Worm (Caenorhabditis elegans) whole organism, midembryonic: ENCODE measurements around the gene ZC84.6.

Experiments
- T22C8.4 ChIP-seq: fragments of 200-800 bp; sonication (Bioruptor generic); IDR thresholded peaks from 2 replicates; pipeline ENCODE4 v1.3.6; 2022; ENCODE audit warnings: missing genetic modification characterization, missing compliant biosample characterization
- cog-1 ChIP-seq: sonication (generic microtip); optimal IDR thresholded peaks from 2 replicates; lab custom pipeline; 2016; ENCODE audit warnings: missing genetic modification characterization, missing compliant biosample characterization
- flt-1 ChIP-seq: fragments of 200-800 bp; sonication (Bioruptor generic); IDR thresholded peaks from 2 replicates; pipeline ENCODE4 v1.3.6; 2022; ENCODE audit warnings: missing genetic modification characterization, missing compliant biosample characterization
- klf-2 ChIP-seq: fragments of 200-800 bp; sonication (Bioruptor generic); conservative IDR thresholded peaks from 2 replicates; pipeline ENCODE4 v1.3.6; 2022; ENCODE audit warnings: missing genetic modification reagents, missing genetic modification characterization, missing compliant biosample characterization
- med-1 ChIP-seq: sonication (generic microtip); optimal IDR thresholded peaks from 2 replicates; lab custom pipeline; 2017; ENCODE audit warnings: missing genetic modification characterization, mild to moderate bottlenecking, missing compliant biosample characterization, antibody characterized with exemption, missing genetic modification reagents; ENCODE audit not compliant: insufficient read depth
- ref-1 ChIP-seq: fragments of 200-800 bp; sonication (Bioruptor generic); conservative IDR thresholded peaks from 2 replicates; pipeline ENCODE4 v1.3.6; 2022; ENCODE audit warnings: missing genetic modification reagents, missing genetic modification characterization, missing compliant biosample characterization
- tab-1 ChIP-seq: fragments of 200-800 bp; sonication (Bioruptor generic); IDR thresholded peaks from 2 replicates; pipeline ENCODE4 v1.3.6; 2022; ENCODE audit warnings: missing genetic modification characterization, missing compliant biosample characterization
- ztf-23 ChIP-seq: fragments of 200-800 bp; sonication (Bioruptor generic); IDR thresholded peaks from 2 replicates; pipeline ENCODE4 v1.3.6; 2022; ENCODE audit warnings: missing genetic modification reagents, missing genetic modification characterization, missing compliant biosample characterization
- ztf-29 ChIP-seq: fragments of 200-800 bp; sonication (Bioruptor generic); IDR thresholded peaks from 2 replicates; pipeline ENCODE4 v1.3.6; 2022; ENCODE audit warnings: missing genetic modification reagents, missing genetic modification characterization, missing compliant biosample characterization

The ZC84.6 gene

ce11 chrIII:9206185-9206584 is 6.7 kb upstream of the ZC84.6 start, which contains the start of gene ZC84.1:
ZC84.1 (minus strand) TSS chrIII:9206285.
- TF ChIP-seq ztf-29 (no peak), ztf-23 (GFP tag; lab: Robert Waterston, UW) (no peak), flt-1 (GFP tag; lab: Robert Waterston, UW) (no peak), tab-1 (GFP tag; lab: Robert Waterston, UW) (no peak), med-1 (GFP tag; lab: Kevin White, UChicago) (no peak), klf-2 (GFP tag; lab: Robert Waterston, UW) (no peak), ref-1 (GFP tag; lab: Robert Waterston, UW) (no peak), T22C8.4 (GFP tag; lab: Robert Waterston, UW) (no peak), cog-1 (no peak)

ce11 chrIII:9201977-9202376 is 2.5 kb upstream of the ZC84.6 start:
- no peak for TF ChIP-seq ref-1 (GFP tag; lab: Robert Waterston, UW)
- TF ChIP-seq T22C8.4 (GFP tag; lab: Robert Waterston, UW): no peak
- no peak for TF ChIP-seq klf-2 (GFP tag; lab: Robert Waterston, UW)
- no peak for TF ChIP-seq med-1 (GFP tag; lab: Kevin White, UChicago)
- TF ChIP-seq tab-1 (GFP tag; lab: Robert Waterston, UW): no peak
- TF ChIP-seq cog-1: no peak
- no peak for TF ChIP-seq flt-1 (GFP tag; lab: Robert Waterston, UW)
- TF ChIP-seq ztf-23 (GFP tag; lab: Robert Waterston, UW): no peak
- TF ChIP-seq ztf-29: no peak

ce11 chrIII:9191091-9191490 is 8.4 kb downstream of the ZC84.6 start, which contains the start of gene cls-3:
cls-3 (minus strand) TSS chrIII:9191109.
- no peak for TF ChIP-seq flt-1 (GFP tag; lab: Robert Waterston, UW)
- TF ChIP-seq ztf-23 (GFP tag; lab: Robert Waterston, UW): no peak
- no peak for TF ChIP-seq ztf-29
- TF ChIP-seq klf-2 (GFP tag; lab: Robert Waterston, UW): no peak
- no peak for TF ChIP-seq med-1 (GFP tag; lab: Kevin White, UChicago)
- TF ChIP-seq tab-1 (GFP tag; lab: Robert Waterston, UW): no peak
- TF ChIP-seq cog-1: no peak
- no peak for TF ChIP-seq ref-1 (GFP tag; lab: Robert Waterston, UW)
- TF ChIP-seq T22C8.4 (GFP tag; lab: Robert Waterston, UW): no peak

ce11 chrIII:9185722-9186121 is 13.8 kb downstream of the ZC84.6 start, which contains the start of gene ZC84.7:
ZC84.7 (plus strand) TSS chrIII:9186022.
- TF ChIP-seq med-1 (GFP tag; lab: Kevin White, UChicago) (no peak), ztf-29 (no peak), tab-1 (GFP tag; lab: Robert Waterston, UW) (no peak), ref-1 (GFP tag; lab: Robert Waterston, UW) (no peak), flt-1 (GFP tag; lab: Robert Waterston, UW) (no peak)

ce11 chrIII:9181246-9181645 is 18.3 kb downstream of the ZC84.6 start, which contains the start of gene tax-4:
tax-4 (plus strand) TSS chrIII:9181546.
- TF ChIP-seq ztf-29 (no peak), T22C8.4 (GFP tag; lab: Robert Waterston, UW) (no peak), flt-1 (GFP tag; lab: Robert Waterston, UW) (no peak), tab-1 (GFP tag; lab: Robert Waterston, UW) (no peak), ref-1 (GFP tag; lab: Robert Waterston, UW) (no peak), med-1 (GFP tag; lab: Kevin White, UChicago) (no peak), cog-1 (no peak), ztf-23 (GFP tag; lab: Robert Waterston, UW) (no peak), klf-2 (GFP tag; lab: Robert Waterston, UW) (no peak)

- TF ChIP-seq ref-1 (GFP tag; lab: Robert Waterston, UW) (no peak), ztf-23 (GFP tag; lab: Robert Waterston, UW) (no peak), flt-1 (GFP tag; lab: Robert Waterston, UW) (no peak), T22C8.4 (GFP tag; lab: Robert Waterston, UW) (no peak), med-1 (GFP tag; lab: Kevin White, UChicago) (no peak), cog-1 (no peak), klf-2 (GFP tag; lab: Robert Waterston, UW) (no peak), tab-1 (GFP tag; lab: Robert Waterston, UW) (no peak), ztf-29 (no peak)
These were observed 21.6 kb downstream of the ZC84.6 start for ce11 chrIII:9177874-9178273.

- TF ChIP-seq ztf-23 (GFP tag; lab: Robert Waterston, UW) (no peak), ztf-29 (no peak), flt-1 (GFP tag; lab: Robert Waterston, UW) (no peak), tab-1 (GFP tag; lab: Robert Waterston, UW) (no peak), cog-1 (no peak), T22C8.4 (GFP tag; lab: Robert Waterston, UW) (no peak)
These were observed 23.5 kb downstream of the ZC84.6 start for ce11 chrIII:9176008-9176407.

- TF ChIP-seq ztf-29: no peak
These were observed 26.3 kb downstream of the ZC84.6 start for ce11 chrIII:9173239-9173638.

ce11 chrIII:9172702-9173101 is 26.8 kb downstream of the ZC84.6 start, which contains the start of gene ina-1:
ina-1 (minus strand) TSS chrIII:9172802.
- no peak for TF ChIP-seq klf-2 (GFP tag; lab: Robert Waterston, UW)
- TF ChIP-seq T22C8.4 (GFP tag; lab: Robert Waterston, UW): no peak
- no peak for TF ChIP-seq flt-1 (GFP tag; lab: Robert Waterston, UW)
- no peak for TF ChIP-seq ztf-23 (GFP tag; lab: Robert Waterston, UW)
- TF ChIP-seq med-1 (GFP tag; lab: Kevin White, UChicago): no peak
- no peak for TF ChIP-seq tab-1 (GFP tag; lab: Robert Waterston, UW)
- no peak for TF ChIP-seq cog-1
- TF ChIP-seq ref-1 (GFP tag; lab: Robert Waterston, UW): no peak
- TF ChIP-seq ztf-29: no peak

- TF ChIP-seq T22C8.4 (GFP tag; lab: Robert Waterston, UW): no peak
These were observed 36.8 kb downstream of the ZC84.6 start, which contains the start of gene dgk-3 for ce11 chrIII:9162634-9163118. dgk-3 (plus strand) TSS chrIII:9163068.
